Worm (Caenorhabditis elegans): ENCODE results near the gene tsp-11.

tsp-11 gene

DNA sequence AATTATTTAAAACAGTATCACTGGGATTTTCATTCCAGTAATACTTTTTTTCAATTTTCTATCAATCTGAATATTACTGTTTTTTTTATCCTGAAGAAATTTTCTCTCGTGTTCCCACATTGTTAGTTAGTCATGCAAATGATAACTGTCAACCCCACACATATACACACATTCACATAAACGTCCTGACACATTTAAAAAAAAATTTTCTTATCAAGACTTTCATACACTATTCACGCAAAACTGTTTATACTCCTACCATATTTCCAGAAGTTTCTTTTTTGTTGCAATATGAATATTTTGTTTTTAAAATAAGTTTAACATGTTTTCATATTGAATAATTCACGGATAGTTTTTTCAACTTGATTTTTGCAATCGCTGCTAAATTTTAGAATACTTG lies 45.5 kb downstream of the tsp-11 start:
- TF ChIP-seq ceh-22 (tag; optimal IDR thresholded peaks at IDR 0.05) (no peak), dmd-4 (tag; optimal IDR thresholded peaks at IDR 0.05; ENCODE audit: borderline replicate concordance) (no peak), syd-9 (tag; optimal IDR thresholded peaks at IDR 0.05) (no peak), hlh-6 (tag; optimal IDR thresholded peaks at IDR 0.05) (no peak), ets-4 (tag; optimal IDR thresholded peaks at IDR 0.05) (no peak), hlh-8 (tag; optimal IDR thresholded peaks at IDR 0.05) (no peak)

DNA sequence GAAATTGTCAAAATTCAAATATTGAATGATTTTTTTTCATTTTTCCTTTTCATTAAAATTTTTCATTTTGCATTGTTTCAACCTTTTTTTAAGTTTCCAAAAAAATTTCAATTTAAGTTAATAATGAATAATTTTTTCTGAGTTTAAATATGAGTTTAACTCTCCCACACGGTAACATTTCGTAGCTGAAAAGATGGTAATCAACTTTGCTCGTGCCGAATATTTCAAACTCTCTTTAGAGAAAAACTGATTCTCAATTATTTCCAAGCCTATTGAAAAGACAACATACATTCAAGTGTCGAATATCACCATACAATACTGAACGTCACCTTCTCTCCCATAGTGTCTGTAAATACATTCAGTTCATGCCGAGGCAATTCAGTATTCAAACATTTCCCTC lies 46.0 kb downstream of the tsp-11 start:
- TF ChIP-seq Y22D7AL.16 (tag; optimal IDR thresholded peaks at IDR 0.05) (no peak), ceh-19 (GFP tag; optimal IDR thresholded peaks at IDR 0.05) (no peak), dve-1 (tag; optimal IDR thresholded peaks at IDR 0.05) (no peak), che-1 (tag; optimal IDR thresholded peaks at IDR 0.05) (no peak), ceh-6 (GFP tag; optimal IDR thresholded peaks at IDR 0.05) (no peak), pros-1 (tag; optimal IDR thresholded peaks at IDR 0.05) (no peak), dmd-4 (tag; optimal IDR thresholded peaks at IDR 0.05; ENCODE audit: borderline replicate concordance) (no peak), ets-4 (tag; optimal IDR thresholded peaks at IDR 0.05) (no peak), pha-4 (tag; optimal IDR thresholded peaks at IDR 0.05) (no peak), pat-9 (tag; optimal IDR thresholded peaks at IDR 0.05) (no peak), K09A11.1 (tag; optimal IDR thresholded peaks at IDR 0.05; ENCODE audit: insufficient read depth) (no peak), hlh-6 (tag; optimal IDR thresholded peaks at IDR 0.05) (no peak), tbx-2 (tag; optimal IDR thresholded peaks at IDR 0.05) (no peak), unc-86 (tag; optimal IDR thresholded peaks at IDR 0.05) (no peak), ceh-30 (tag; optimal IDR thresholded peaks at IDR 0.05) (no peak), ceh-34 (tag; optimal IDR thresholded peaks at IDR 0.05) (no peak), syd-9 (tag; optimal IDR thresholded peaks at IDR 0.05) (no peak), fkh-10 (GFP tag; optimal IDR thresholded peaks at IDR 0.05) (no peak), pax-1 (tag; optimal IDR thresholded peaks at IDR 0.05) (no peak)

DNA sequence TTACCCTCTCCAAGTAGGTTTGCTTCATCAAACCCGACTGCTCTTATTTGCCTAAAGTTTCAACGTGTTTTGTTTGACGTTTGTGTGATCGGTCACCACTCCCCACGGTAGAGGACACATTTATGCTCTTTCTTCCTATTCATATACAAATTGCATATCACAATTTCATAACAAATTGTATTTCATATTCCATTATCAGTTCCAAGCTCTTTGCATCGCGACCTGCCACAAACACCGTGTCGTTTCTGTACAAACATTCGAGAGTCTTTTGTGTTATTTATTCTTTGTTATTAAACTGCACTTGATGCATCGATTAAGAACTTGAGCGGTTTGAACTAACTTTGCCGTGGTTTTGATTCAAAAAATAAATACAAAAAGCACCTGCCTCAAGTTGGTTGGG lies 47.1 kb downstream of the tsp-11 start:
- TF ChIP-seq hlh-6 (tag; optimal IDR thresholded peaks at IDR 0.05) (no peak), T23F11.4 (GFP tag; optimal IDR thresholded peaks at IDR 0.05) (no peak), ceh-2 (tag; optimal IDR thresholded peaks at IDR 0.05) (no peak), Y22D7AL.16 (tag; optimal IDR thresholded peaks at IDR 0.05) (no peak), unc-55 (GFP tag; optimal IDR thresholded peaks at IDR 0.05) (no peak), ceh-19 (GFP tag; optimal IDR thresholded peaks at IDR 0.05) (no peak), ceh-45 (GFP tag; IDR thresholded peaks at IDR 0.05) (no peak), lin-11 (tag; optimal IDR thresholded peaks at IDR 0.05) (no peak), ceh-18 (tag; optimal IDR thresholded peaks at IDR 0.05) (no peak), hlh-8 (tag; optimal IDR thresholded peaks at IDR 0.05) (no peak), madf-2 (tag; optimal IDR thresholded peaks at IDR 0.05) (no peak), sdc-2 (tag; optimal IDR thresholded peaks at IDR 0.05) (no peak), elt-2 (tag; optimal IDR thresholded peaks at IDR 0.05) (no peak)

DNA sequence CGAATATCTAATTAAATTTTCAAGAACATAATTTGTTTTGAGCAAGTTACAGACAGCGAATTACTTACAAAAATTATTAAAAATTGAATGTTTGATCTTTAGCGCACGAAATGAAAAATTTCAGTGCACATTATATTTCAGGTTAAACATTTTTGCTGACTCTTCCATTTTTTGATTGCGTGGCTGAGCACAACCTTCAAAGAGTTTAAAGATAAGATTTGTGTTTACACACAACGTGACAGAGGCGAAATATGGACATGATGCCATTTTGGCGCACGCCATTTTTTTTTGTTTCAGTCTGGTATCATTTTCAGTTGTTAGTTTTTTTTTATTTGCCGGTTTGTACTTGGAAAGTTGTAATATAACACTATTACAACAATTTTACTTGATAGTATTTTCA lies 49.7 kb downstream of the tsp-11 start:
- TF ChIP-seq hlh-8 (tag; optimal IDR thresholded peaks at IDR 0.05): no peak
- no peak for TF ChIP-seq rnt-1 (tag; optimal IDR thresholded peaks at IDR 0.05)
- no peak for TF ChIP-seq ttx-3 (tag; optimal IDR thresholded peaks at IDR 0.05)
- TF ChIP-seq ceh-18 (tag; optimal IDR thresholded peaks at IDR 0.05): no peak
- TF ChIP-seq lim-6 (tag; optimal IDR thresholded peaks at IDR 0.05): no peak
- TF ChIP-seq fkh-6 (tag; optimal IDR thresholded peaks at IDR 0.05): no peak
- no peak for TF ChIP-seq pax-1 (tag; optimal IDR thresholded peaks at IDR 0.05)
- no peak for TF ChIP-seq ets-4 (tag; optimal IDR thresholded peaks at IDR 0.05)
- no peak for TF ChIP-seq dve-1 (tag; optimal IDR thresholded peaks at IDR 0.05)
- TF ChIP-seq npax-4 (tag; optimal IDR thresholded peaks at IDR 0.05): no peak
- no peak for TF ChIP-seq unc-42 (tag; optimal IDR thresholded peaks at IDR 0.05)
- no peak for TF ChIP-seq pqm-1 (tag; optimal IDR thresholded peaks at IDR 0.05)
- TF ChIP-seq ceh-6 (GFP tag; optimal IDR thresholded peaks at IDR 0.05): no peak
- TF ChIP-seq fkh-10 (GFP tag; optimal IDR thresholded peaks at IDR 0.05): no peak
- TF ChIP-seq hlh-13 (GFP tag; optimal IDR thresholded peaks at IDR 0.05): no peak
- TF ChIP-seq gmeb-2 (tag; optimal IDR thresholded peaks at IDR 0.05): no peak
- TF ChIP-seq nhr-232 (tag; optimal IDR thresholded peaks at IDR 0.05): no peak
- no peak for TF ChIP-seq ama-1 (optimal IDR thresholded peaks at IDR 0.05)
- TF ChIP-seq odd-2 (tag; optimal IDR thresholded peaks at IDR 0.05): no peak
- no peak for TF ChIP-seq mec-3 (tag; optimal IDR thresholded peaks at IDR 0.05; ENCODE audit: borderline replicate concordance)
